Fruit fly (Drosophila melanogaster) whole organism, prepupa: ENCODE measurements around the gene AGO2.

Experiments used
- Blimp-1 ChIP-seq: fragments of 200-800 bp; sonication (Bioruptor generic); optimal IDR thresholded peaks from 3 replicates; lab custom pipeline; 2017; ENCODE audit warnings: missing biosample characterization, missing genetic modification characterization, mild to moderate bottlenecking, moderate library complexity, missing genetic modification reagents
- CG6808 ChIP-seq: fragments of 200-800 bp; sonication (Bioruptor generic); optimal IDR thresholded peaks from 3 replicates; lab custom pipeline; 2017; ENCODE audit warnings: missing biosample characterization, missing genetic modification characterization, mild to moderate bottlenecking, moderate library complexity, missing genetic modification reagents
- CG6854 ChIP-seq: fragments of 200-800 bp; sonication (Bioruptor generic); optimal IDR thresholded peaks from 2 replicates; lab custom pipeline; 2017; ENCODE audit warnings: missing biosample characterization, mild to moderate bottlenecking, missing genetic modification characterization
- Smox ChIP-seq: fragments of 200-800 bp; sonication (Bioruptor generic); optimal IDR thresholded peaks from 3 replicates; lab custom pipeline; 2016; ENCODE audit warnings: missing biosample characterization, missing genetic modification characterization
- Sox102F ChIP-seq: fragments of 200-800 bp; sonication (Bioruptor generic); optimal IDR thresholded peaks from 2 replicates; lab custom pipeline; 2016; ENCODE audit warnings: missing biosample characterization, mild to moderate bottlenecking, missing genetic modification characterization
- acj6 ChIP-seq: fragments of 200-800 bp; sonication (Bioruptor generic); optimal IDR thresholded peaks from 3 replicates; lab custom pipeline; 2016; ENCODE audit warnings: missing biosample characterization, missing genetic modification characterization

DNA sequence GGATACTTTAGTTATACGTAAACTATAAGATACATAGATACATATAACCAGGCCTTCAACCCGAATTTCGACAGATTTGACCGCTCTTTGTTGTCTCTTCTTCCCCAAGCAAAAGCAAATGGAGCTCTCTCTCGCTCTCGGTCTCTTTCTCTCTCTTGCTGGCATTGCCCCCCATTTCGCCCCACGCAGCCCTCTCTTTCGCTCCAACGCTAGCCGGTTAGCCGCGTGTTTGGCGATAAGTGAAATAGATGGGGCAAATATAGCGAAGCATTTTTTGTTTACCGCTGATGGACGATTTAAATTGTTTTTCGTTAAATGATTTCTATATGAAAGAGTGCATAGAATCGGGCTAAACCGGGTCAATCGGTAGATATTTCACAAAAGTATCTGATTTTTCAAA is 39.5 kb upstream of the AGO2 start:
- TF ChIP-seq CG6808 (GFP tag; lab: Kevin White, UChicago) (no peak), Blimp-1 (GFP tag; lab: Kevin White, UChicago) (no peak), acj6 (GFP tag; lab: Kevin White, UChicago) (no peak), Sox102F (GFP tag; lab: Kevin White, UChicago) (no peak), CG6854 (GFP tag; lab: Kevin White, UChicago) (peak; percentile 44), Smox (no peak)
